Fruit fly (Drosophila melanogaster) whole organism, prepupa: ENCODE data around the gene TkR99D.

ENCODE experiments used
- Blimp-1 ChIP-seq: fragments of 200-800 bp; sonication (Bioruptor generic); optimal IDR thresholded peaks from 3 replicates; lab custom pipeline; 2017; ENCODE audit warnings: missing biosample characterization, missing genetic modification characterization, mild to moderate bottlenecking, moderate library complexity, missing genetic modification reagents
- CG10669 ChIP-seq: fragments of 200-800 bp; sonication (Bioruptor generic); optimal IDR thresholded peaks from 3 replicates; lab custom pipeline; 2018; ENCODE audit warnings: missing biosample characterization, mild to moderate bottlenecking, missing genetic modification characterization, moderate library complexity
- CG11762 ChIP-seq: fragments of 200-800 bp; sonication (Bioruptor generic); optimal IDR thresholded peaks from 3 replicates; lab custom pipeline; 2016; ENCODE audit warnings: missing biosample characterization, missing genetic modification characterization; ENCODE audit not compliant: insufficient read depth
- CG15336 ChIP-seq: fragments of 200-800 bp; sonication (Bioruptor generic); IDR thresholded peaks from 2 replicates; pipeline ENCODE4 v1.3.6; 2022; ENCODE audit warnings: missing biosample characterization, missing genetic modification characterization
- CG1621 ChIP-seq: fragments of 200-800 bp; sonication (Bioruptor generic); optimal IDR thresholded peaks from 3 replicates; lab custom pipeline; 2018; ENCODE audit warnings: missing biosample characterization, mild to moderate bottlenecking, missing genetic modification characterization
- CG16779 ChIP-seq: fragments of 200-800 bp; sonication (Bioruptor generic); optimal IDR thresholded peaks from 3 replicates; lab custom pipeline; 2017; ENCODE audit warnings: missing biosample characterization, mild to moderate bottlenecking, missing genetic modification characterization
- CG31627 ChIP-seq: fragments of 200-800 bp; sonication (Bioruptor generic); optimal IDR thresholded peaks from 3 replicates; lab custom pipeline; 2016; ENCODE audit warnings: missing biosample characterization, missing genetic modification characterization
- CG32006 ChIP-seq: fragments of 200-800 bp; sonication (Bioruptor generic); optimal IDR thresholded peaks from 3 replicates; lab custom pipeline; 2017; ENCODE audit warnings: missing biosample characterization, mild to moderate bottlenecking, missing genetic modification characterization
- CG34406 ChIP-seq: fragments of 200-800 bp; sonication (Bioruptor generic); optimal IDR thresholded peaks from 3 replicates; lab custom pipeline; 2016; ENCODE audit warnings: missing biosample characterization, missing genetic modification characterization
- CG3919 ChIP-seq: fragments of 200-800 bp; sonication (Bioruptor generic); optimal IDR thresholded peaks from 3 replicates; lab custom pipeline; 2016; ENCODE audit warnings: missing biosample characterization, missing genetic modification characterization
- CG4318 ChIP-seq: fragments of 200-800 bp; sonication (Bioruptor generic); optimal IDR thresholded peaks from 3 replicates; lab custom pipeline; 2017; ENCODE audit warnings: missing biosample characterization, mild to moderate bottlenecking, missing genetic modification characterization
- CG6163 ChIP-seq: fragments of 200-800 bp; sonication (Bioruptor generic); IDR thresholded peaks from 3 replicates; pipeline ENCODE4 v1.3.6; 2022; ENCODE audit warnings: missing biosample characterization, missing genetic modification characterization
- CG6854 ChIP-seq: fragments of 200-800 bp; sonication (Bioruptor generic); optimal IDR thresholded peaks from 2 replicates; lab custom pipeline; 2017; ENCODE audit warnings: missing biosample characterization, mild to moderate bottlenecking, missing genetic modification characterization
- CG7368 ChIP-seq: fragments of 200-800 bp; sonication (Bioruptor generic); optimal IDR thresholded peaks from 3 replicates; lab custom pipeline; 2016; ENCODE audit warnings: missing biosample characterization, missing genetic modification characterization
- CG8119 ChIP-seq: fragments of 200-800 bp; sonication (Bioruptor generic); IDR thresholded peaks from 3 replicates; pipeline ENCODE4 v1.3.6; 2022; ENCODE audit warnings: missing biosample characterization, missing genetic modification characterization
- CG8319 ChIP-seq: fragments of 200-800 bp; sonication (Bioruptor generic); optimal IDR thresholded peaks from 3 replicates; lab custom pipeline; 2016; ENCODE audit warnings: missing biosample characterization, missing genetic modification characterization
- CG9139 ChIP-seq: fragments of 200-800 bp; sonication (Bioruptor generic); optimal IDR thresholded peaks from 3 replicates; lab custom pipeline; 2017; ENCODE audit warnings: missing biosample characterization, mild to moderate bottlenecking, missing genetic modification characterization
- Eip78C ChIP-seq: fragments of 200-800 bp; sonication (Bioruptor generic); peaks from one replicate; lab custom pipeline; 2016; ENCODE audit warnings: missing biosample characterization, missing genetic modification characterization
- Ets21C ChIP-seq: fragments of 200-800 bp; sonication (Bioruptor generic); optimal IDR thresholded peaks from 3 replicates; lab custom pipeline; 2016; ENCODE audit warnings: missing biosample characterization, missing genetic modification characterization
- Ets96B ChIP-seq: fragments of 200-800 bp; optimal IDR thresholded peaks from 2 replicates; lab custom pipeline; 2019; ENCODE audit warnings: missing biosample characterization, mild to moderate bottlenecking, missing genetic modification characterization, moderate library complexity
- Gug ChIP-seq: fragments of 200-800 bp; sonication (Bioruptor generic); IDR thresholded peaks from 2 replicates; pipeline ENCODE4 v1.3.6; 2022; ENCODE audit warnings: missing biosample characterization, missing genetic modification characterization
- Hr39 ChIP-seq: fragments of 200-800 bp; sonication (Bioruptor generic); optimal IDR thresholded peaks from 2 replicates; lab custom pipeline; 2016; ENCODE audit warnings: missing biosample characterization, missing genetic modification characterization
- Hr4 ChIP-seq: fragments of 200-800 bp; sonication (Bioruptor generic); optimal IDR thresholded peaks from 3 replicates; lab custom pipeline; 2016; ENCODE audit warnings: missing biosample characterization, missing genetic modification characterization
- Lpt ChIP-seq: fragments of 200-800 bp; sonication (Bioruptor generic); optimal IDR thresholded peaks from 3 replicates; lab custom pipeline; 2016; ENCODE audit warnings: missing biosample characterization, missing genetic modification characterization
- Met ChIP-seq: fragments of 200-800 bp; sonication (Bioruptor generic); optimal IDR thresholded peaks from 3 replicates; lab custom pipeline; 2016; ENCODE audit warnings: missing biosample characterization, missing genetic modification characterization
- OdsH ChIP-seq: fragments of 200-800 bp; sonication (Bioruptor generic); optimal IDR thresholded peaks from 3 replicates; lab custom pipeline; 2016; ENCODE audit warnings: missing biosample characterization, missing genetic modification characterization
- Sox102F ChIP-seq: fragments of 200-800 bp; sonication (Bioruptor generic); optimal IDR thresholded peaks from 2 replicates; lab custom pipeline; 2016; ENCODE audit warnings: missing biosample characterization, mild to moderate bottlenecking, missing genetic modification characterization
- Sox15 ChIP-seq: fragments of 200-800 bp; sonication (Bioruptor generic); optimal IDR thresholded peaks from 3 replicates; lab custom pipeline; 2016; ENCODE audit warnings: missing biosample characterization, missing genetic modification characterization
- achi ChIP-seq: fragments of 200-800 bp; sonication (Bioruptor generic); optimal IDR thresholded peaks from 3 replicates; lab custom pipeline; 2016; ENCODE audit warnings: missing biosample characterization, missing genetic modification characterization
- cyc ChIP-seq: fragments of 200-800 bp; sonication (Bioruptor generic); optimal IDR thresholded peaks from 3 replicates; lab custom pipeline; 2016; ENCODE audit warnings: missing biosample characterization, missing genetic modification characterization
- dac ChIP-seq: fragments of 200-800 bp; sonication (Bioruptor generic); optimal IDR thresholded peaks from 2 replicates; lab custom pipeline; 2017; ENCODE audit warnings: missing biosample characterization, mild to moderate bottlenecking, missing genetic modification characterization
- eg ChIP-seq: fragments of 200-800 bp; sonication (Bioruptor generic); IDR thresholded peaks from 3 replicates; pipeline ENCODE4 v1.3.6; 2022; ENCODE audit warnings: missing biosample characterization, missing genetic modification characterization
- esn ChIP-seq: fragments of 200-800 bp; sonication (Bioruptor generic); optimal IDR thresholded peaks from 2 replicates; lab custom pipeline; 2016; ENCODE audit warnings: missing biosample characterization, mild to moderate bottlenecking, missing genetic modification characterization, moderate library complexity
- fd85E ChIP-seq: fragments of 200-800 bp; sonication (Bioruptor generic); optimal IDR thresholded peaks from 3 replicates; lab custom pipeline; 2016; ENCODE audit warnings: missing biosample characterization, missing genetic modification characterization
- net ChIP-seq: fragments of 200-800 bp; sonication (Bioruptor generic); optimal IDR thresholded peaks from 3 replicates; lab custom pipeline; 2016; ENCODE audit warnings: missing biosample characterization, missing genetic modification characterization
- pdm3 ChIP-seq: fragments of 200-800 bp; sonication (Bioruptor generic); optimal IDR thresholded peaks from 3 replicates; lab custom pipeline; 2016; ENCODE audit warnings: missing biosample characterization, missing genetic modification characterization
- ss ChIP-seq, 2 experiments: fragments of 200-800 bp; sonication (Bioruptor generic); optimal IDR thresholded peaks; 2 replicates in 1 of 2; 3 replicates in 1 of 2; lab custom pipeline; 2017 to 2018; ENCODE audit warnings: mild to moderate bottlenecking in 2 of 2, missing biosample characterization in 2 of 2, missing genetic modification characterization in 2 of 2, moderate library complexity in 1 of 2
- topi ChIP-seq: fragments of 200-800 bp; sonication (Bioruptor generic); optimal IDR thresholded peaks from 3 replicates; lab custom pipeline; 2016; ENCODE audit warnings: missing biosample characterization, missing genetic modification characterization
- vri ChIP-seq: fragments of 200-800 bp; sonication (Bioruptor generic); optimal IDR thresholded peaks from 3 replicates; lab custom pipeline; 2016; ENCODE audit warnings: missing biosample characterization, mild to moderate bottlenecking, missing genetic modification characterization

TkR99D gene

DNA sequence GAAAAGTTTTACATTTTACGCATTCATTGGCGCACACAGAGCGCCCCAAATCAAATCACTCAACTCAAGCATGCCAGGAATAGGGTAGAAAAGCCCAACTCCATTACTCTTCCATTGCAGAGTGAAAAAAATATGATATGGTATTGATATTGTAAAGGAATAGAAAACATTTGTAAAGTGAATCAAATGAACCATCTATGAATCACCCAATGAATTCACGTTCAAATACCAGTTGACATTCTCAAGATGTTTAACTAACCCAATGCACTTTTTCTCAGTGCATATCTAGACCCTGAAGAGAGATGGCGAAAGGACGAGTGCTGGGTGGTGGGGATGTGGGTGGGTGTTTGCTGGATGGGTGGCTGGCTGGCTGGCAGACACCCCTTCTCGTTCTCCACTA is 9.3 kb upstream of the TkR99D start (continued):
- TF ChIP-seq CG9139 (no peak), Sox15 (GFP tag; lab: Kevin White, UChicago) (no peak), Met (GFP tag; lab: Kevin White, UChicago) (peak; percentile 9), OdsH (GFP tag; lab: Kevin White, UChicago) (peak; percentile 20), Ets21C (no peak), Lpt (no peak), CG7368 (GFP tag; lab: Kevin White, UChicago) (no peak), CG16779 (tag; lab: Kevin White, UChicago) (no peak), Sox102F (GFP tag; lab: Kevin White, UChicago) (peak; percentile 22), Blimp-1 (GFP tag; lab: Kevin White, UChicago) (no peak), fd85E (GFP tag; lab: Kevin White, UChicago) (no peak), achi (GFP tag; lab: Kevin White, UChicago) (no peak), pdm3 (GFP tag; lab: Kevin White, UChicago) (peak; percentile 14), topi (GFP tag; lab: Kevin White, UChicago) (peak; percentile 20), vri (GFP tag; lab: Kevin White, UChicago) (no peak), CG31627 (GFP tag; lab: Kevin White, UChicago) (peak; percentile 17), CG4318 (no peak), Gug (no peak)
- TF ChIP-seq, all 60 proteins: peak for 21

DNA sequence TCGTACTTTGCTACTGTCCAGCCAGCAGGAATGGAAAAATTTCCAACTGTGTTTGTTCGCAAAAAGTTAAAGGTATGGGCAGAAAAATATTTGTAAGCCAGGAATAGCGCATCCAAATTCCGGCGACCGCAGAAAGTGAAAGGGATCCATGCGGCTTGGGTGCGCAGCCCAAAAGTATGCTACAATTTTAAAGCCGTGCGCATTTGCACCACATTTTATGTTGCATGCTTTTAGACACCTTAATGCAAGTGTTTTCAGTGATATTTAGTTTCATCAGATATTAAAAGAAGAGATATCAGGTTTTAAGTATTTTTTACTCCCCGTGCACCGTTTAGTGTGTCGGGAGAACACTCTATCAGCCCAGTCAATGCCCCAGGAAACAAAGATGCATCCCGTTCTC is 6.1 kb downstream of the TkR99D start:
- TF ChIP-seq Blimp-1 (GFP tag; lab: Kevin White, UChicago): peak; percentile 13
- no peak for TF ChIP-seq Sox15 (GFP tag; lab: Kevin White, UChicago)
- no peak for TF ChIP-seq CG32006 (GFP tag; lab: Kevin White, UChicago)
- no peak for TF ChIP-seq esn
- no peak for TF ChIP-seq CG6854 (GFP tag; lab: Kevin White, UChicago)
- no peak for TF ChIP-seq CG11762 (GFP tag; lab: Kevin White, UChicago)

DNA sequence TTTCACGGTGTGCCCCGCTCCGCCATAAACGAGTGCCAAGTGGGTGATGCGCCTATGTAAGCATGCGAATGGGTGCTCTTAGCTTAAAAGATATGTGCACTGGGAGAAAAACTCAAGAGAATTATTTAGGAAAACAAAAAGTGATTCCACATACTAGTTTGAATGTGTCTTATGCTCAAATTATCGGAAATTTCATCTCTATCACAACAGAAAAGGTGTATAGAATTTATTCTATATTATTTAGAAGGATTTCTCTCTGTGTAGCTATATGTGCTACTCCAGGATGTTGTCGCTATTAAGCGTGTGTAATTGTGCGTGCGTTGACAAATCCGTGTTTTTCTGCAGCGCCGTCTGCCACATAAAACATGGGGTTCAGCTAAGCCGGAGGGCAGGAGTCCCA is 9.9 kb downstream of the TkR99D start:
- peak; percentile 5 for TF ChIP-seq achi (GFP tag; lab: Kevin White, UChicago)
- TF ChIP-seq CG1621 (tag; lab: Kevin White, UChicago): no peak
- 0 out of 2 replicates have a peak, but pooled peaks have one; percentile 37 for TF ChIP-seq CG15336 (GFP tag; lab: Robert Waterston, UW)
- TF ChIP-seq CG34406 (GFP tag; lab: Kevin White, UChicago): no peak
- TF ChIP-seq eg (GFP tag; lab: Robert Waterston, UW): 0 out of 3 replicates have a peak, but pooled peaks have one; percentile 44
- TF ChIP-seq CG32006 (GFP tag; lab: Kevin White, UChicago): peak; percentile 35
- no peak for TF ChIP-seq Gug
- TF ChIP-seq CG6163: peak; percentile 60; the same call in 2 of the 3 replicates
- no peak for TF ChIP-seq Ets96B
- TF ChIP-seq CG8119 (GFP tag; lab: Robert Waterston, UW): peak; percentile 49; the same call in 2 of the 3 replicates
- no peak for TF ChIP-seq cyc
- TF ChIP-seq Eip78C (GFP tag; lab: Kevin White, UChicago): peak; percentile 65
- no peak for TF ChIP-seq net (GFP tag; lab: Kevin White, UChicago)
- TF ChIP-seq dac (GFP tag; lab: Kevin White, UChicago): no peak
- peak in 1 of 2 experiments; percentile 1 for TF ChIP-seq ss (GFP tag; optimal IDR thresholded peaks at IDR 0.05; lab: Kevin White, UChicago)
- TF ChIP-seq CG8319 (GFP tag; lab: Kevin White, UChicago): no peak
- peak; percentile 11 for TF ChIP-seq CG10669 (GFP tag; lab: Kevin White, UChicago)
- TF ChIP-seq Hr39 (GFP tag; lab: Kevin White, UChicago): no peak
- TF ChIP-seq Hr4 (GFP tag; lab: Kevin White, UChicago): no peak
- TF ChIP-seq vri (GFP tag; lab: Kevin White, UChicago): no peak
- no peak for TF ChIP-seq topi (GFP tag; lab: Kevin White, UChicago)
- no peak for TF ChIP-seq CG3919
- TF ChIP-seq, all 60 proteins: peak for 9
